Worm (Caenorhabditis elegans) whole organism, L1 larva: ENCODE results near the gene mmcm-1.

ENCODE experiments used
- C16A3.4 ChIP-seq: fragments of 150-350 bp; optimal IDR thresholded peaks from 2 replicates; lab custom pipeline; 2014; ENCODE audit warnings: missing biosample characterization, missing genetic modification characterization
- alr-1 ChIP-seq: fragments of 200-800 bp; sonication (Bioruptor generic); optimal IDR thresholded peaks from 2 replicates; lab custom pipeline; 2018; ENCODE audit warnings: borderline replicate concordance, mild to moderate bottlenecking, missing genetic modification characterization, missing compliant biosample characterization
- aly-2 ChIP-seq: fragments of 150-350 bp; optimal IDR thresholded peaks from 2 replicates; lab custom pipeline; 2014; ENCODE audit warnings: missing biosample characterization, missing genetic modification characterization
- ama-1 ChIP-seq: fragments of 150-350 bp; optimal IDR thresholded peaks from 2 replicates; lab custom pipeline; 2014
- dpl-1 ChIP-seq, 3 experiments: fragments of 150-350 bp in 2 of 3; sonication (generic microtip) in 1 of 3; optimal IDR thresholded peaks; 2 replicates each; lab custom pipeline; 2014 to 2017; ENCODE audit warnings: missing biosample characterization in 3 of 3, missing genetic modification characterization in 3 of 3, missing genetic modification reagents in 3 of 3
- dsc-1 ChIP-seq: sonication (generic microtip); optimal IDR thresholded peaks from 2 replicates; lab custom pipeline; 2016; ENCODE audit warnings: mild to moderate bottlenecking, missing genetic modification characterization, missing compliant biosample characterization
- efl-1 ChIP-seq, 4 experiments: fragments of 150-350 bp; optimal IDR thresholded peaks in 3 of 4; peaks in 1 of 4; 1 replicate in 1 of 4; 2 replicates in 3 of 4; lab custom pipeline; 2014; ENCODE audit warnings: missing biosample characterization in 2 of 4, missing genetic modification characterization in 2 of 4, missing genetic modification reagents in 2 of 4
- efl-3 ChIP-seq: fragments of 200-800 bp; sonication (Bioruptor generic); optimal IDR thresholded peaks from 2 replicates; lab custom pipeline; 2018; ENCODE audit warnings: mild to moderate bottlenecking, missing genetic modification characterization, missing compliant biosample characterization
- fkh-4 ChIP-seq: sonication (generic microtip); optimal IDR thresholded peaks from 2 replicates; lab custom pipeline; 2016; ENCODE audit warnings: missing compliant biosample characterization, missing genetic modification characterization, borderline replicate concordance
- fos-1 ChIP-seq: fragments of 150-350 bp; optimal IDR thresholded peaks from 2 replicates; lab custom pipeline; 2014; ENCODE audit warnings: missing biosample characterization, missing genetic modification characterization
- hpl-2 ChIP-seq: fragments of 150-350 bp; optimal IDR thresholded peaks from 2 replicates; lab custom pipeline; 2014; ENCODE audit warnings: missing biosample characterization, missing genetic modification reagents, missing genetic modification characterization
- isw-1 ChIP-seq: fragments of 200-800 bp; sonication (Bioruptor generic); IDR thresholded peaks from 2 replicates; pipeline ENCODE4 v1.3.6; 2022; ENCODE audit warnings: missing genetic modification characterization, missing compliant biosample characterization
- lin-15B ChIP-seq: fragments of 150-350 bp; sonication (generic microtip); optimal IDR thresholded peaks from 3 replicates; lab custom pipeline; 2014; ENCODE audit warnings: missing biosample characterization, missing genetic modification characterization
- lin-35 ChIP-seq, 2 experiments: fragments of 150-350 bp; optimal IDR thresholded peaks; 2 replicates each; lab custom pipeline; 2014; ENCODE audit warnings: missing biosample characterization in 2 of 2, missing genetic modification characterization in 2 of 2, missing genetic modification reagents in 2 of 2
- lsy-2 ChIP-seq, 2 experiments: fragments of 150-350 bp; optimal IDR thresholded peaks; 2 replicates each; lab custom pipeline; 2014; ENCODE audit warnings: missing biosample characterization in 2 of 2, missing genetic modification characterization in 2 of 2
- nhr-11 ChIP-seq: fragments of 150-350 bp; optimal IDR thresholded peaks from 2 replicates; lab custom pipeline; 2014; ENCODE audit warnings: missing biosample characterization, missing genetic modification characterization
- nhr-12 ChIP-seq: sonication (generic microtip); optimal IDR thresholded peaks from 2 replicates; lab custom pipeline; 2017; ENCODE audit warnings: missing biosample characterization, missing genetic modification characterization
- nhr-19 ChIP-seq: fragments of 200-800 bp; sonication (Bioruptor generic); conservative IDR thresholded peaks from 2 replicates; pipeline ENCODE4 v1.3.6; 2022; ENCODE audit warnings: missing genetic modification characterization, missing compliant biosample characterization
- nhr-20 ChIP-seq: sonication (generic microtip); optimal IDR thresholded peaks from 2 replicates; lab custom pipeline; 2016; ENCODE audit warnings: mild to moderate bottlenecking, missing genetic modification characterization, missing compliant biosample characterization
- nhr-237 ChIP-seq: fragments of 150-350 bp; optimal IDR thresholded peaks from 2 replicates; lab custom pipeline; 2014; ENCODE audit warnings: missing biosample characterization, missing genetic modification characterization
- nhr-28 ChIP-seq: fragments of 150-350 bp; optimal IDR thresholded peaks from 2 replicates; lab custom pipeline; 2014; ENCODE audit warnings: missing biosample characterization, missing genetic modification characterization
- nhr-47 ChIP-seq: sonication (generic microtip); optimal IDR thresholded peaks from 2 replicates; lab custom pipeline; 2016; ENCODE audit warnings: mild to moderate bottlenecking, missing genetic modification characterization, moderate library complexity, missing compliant biosample characterization
- nhr-71 ChIP-seq: sonication (generic microtip); optimal IDR thresholded peaks from 2 replicates; lab custom pipeline; 2016; ENCODE audit warnings: mild to moderate bottlenecking, missing genetic modification characterization, moderate library complexity, missing compliant biosample characterization
- nhr-77 ChIP-seq: fragments of 150-350 bp; optimal IDR thresholded peaks from 2 replicates; lab custom pipeline; 2014; ENCODE audit warnings: missing biosample characterization, missing genetic modification characterization
- nhr-84 ChIP-seq: sonication (generic microtip); optimal IDR thresholded peaks from 2 replicates; lab custom pipeline; 2017; ENCODE audit warnings: missing biosample characterization, missing genetic modification characterization
- nhr-85 ChIP-seq: sonication (generic microtip); peaks from one replicate; lab custom pipeline; 2016; ENCODE audit warnings: missing genetic modification characterization, inconsistent platforms, missing compliant biosample characterization
- nhr-90 ChIP-seq: sonication (generic microtip); optimal IDR thresholded peaks from 2 replicates; lab custom pipeline; 2016; ENCODE audit warnings: mild to moderate bottlenecking, missing genetic modification characterization, missing compliant biosample characterization; ENCODE audit not compliant: poor library complexity
- pqm-1 ChIP-seq: sonication (generic microtip); optimal IDR thresholded peaks from 3 replicates; lab custom pipeline; 2017; ENCODE audit warnings: missing biosample characterization, missing genetic modification characterization
- snu-23 ChIP-seq: sonication (generic microtip); optimal IDR thresholded peaks from 2 replicates; lab custom pipeline; 2016; ENCODE audit warnings: missing genetic modification characterization, missing compliant biosample characterization
- sup-37 ChIP-seq: fragments of 200-800 bp; sonication (Bioruptor generic); optimal IDR thresholded peaks from 2 replicates; lab custom pipeline; 2018; ENCODE audit warnings: mild to moderate bottlenecking, missing genetic modification characterization, missing compliant biosample characterization
- tlp-1 ChIP-seq: fragments of 150-350 bp; optimal IDR thresholded peaks from 2 replicates; lab custom pipeline; 2014; ENCODE audit warnings: missing biosample characterization, missing genetic modification characterization
- unc-130 ChIP-seq: fragments of 150-350 bp; optimal IDR thresholded peaks from 2 replicates; lab custom pipeline; 2017; ENCODE audit warnings: missing biosample characterization, missing genetic modification characterization, inconsistent platforms
- unc-62 ChIP-seq: fragments of 150-350 bp; optimal IDR thresholded peaks from 2 replicates; lab custom pipeline; 2014; ENCODE audit warnings: missing biosample characterization, missing genetic modification reagents, missing genetic modification characterization
- vab-15 ChIP-seq: sonication (generic microtip); optimal IDR thresholded peaks from 2 replicates; lab custom pipeline; 2017; ENCODE audit warnings: missing genotype, mild to moderate bottlenecking, missing genetic modification characterization, missing compliant biosample characterization
- xbp-1 ChIP-seq: sonication (generic microtip); optimal IDR thresholded peaks from 2 replicates; lab custom pipeline; 2016; ENCODE audit warnings: missing genetic modification characterization, missing compliant biosample characterization
- zip-4 ChIP-seq: fragments of 200-800 bp; sonication (Bioruptor generic); optimal IDR thresholded peaks from 2 replicates; lab custom pipeline; 2018; ENCODE audit warnings: mild to moderate bottlenecking, missing genetic modification characterization, moderate library complexity, missing compliant biosample characterization
- ztf-4 ChIP-seq: fragments of 150-350 bp; optimal IDR thresholded peaks from 2 replicates; lab custom pipeline; 2014; ENCODE audit warnings: missing biosample characterization, missing genetic modification characterization

mmcm-1 gene

DNA sequence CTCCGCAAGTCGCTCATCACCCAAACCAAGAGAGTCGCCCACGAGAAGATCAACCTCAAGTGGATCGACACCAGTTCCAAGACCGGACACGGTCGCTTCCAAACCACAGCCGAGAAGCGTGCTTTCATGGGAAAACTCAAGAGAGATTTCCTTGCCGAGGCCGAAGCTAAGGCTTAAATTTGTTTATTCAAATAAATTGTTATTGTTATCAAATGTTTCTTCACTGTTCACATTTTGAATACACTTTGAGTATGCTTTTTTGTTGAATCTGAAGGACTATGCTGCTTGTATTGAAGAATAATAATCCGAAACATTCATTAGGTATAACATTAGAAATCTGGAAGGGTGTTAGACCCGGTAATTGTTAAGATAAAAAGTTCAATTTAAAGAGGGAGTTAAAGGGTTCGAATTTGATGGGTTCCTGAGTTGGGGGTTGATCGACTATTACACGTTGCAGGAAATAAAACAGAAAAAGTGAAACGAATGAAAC lies 38.1 kb downstream of the mmcm-1 start:
- TF ChIP-seq alr-1 (tag; lab: Kevin White, UChicago) (no peak), nhr-20 (tag; lab: Kevin White, UChicago) (peak; percentile 2), nhr-71 (peak; percentile 22), pqm-1 (no peak), zip-4 (GFP tag; lab: Kevin White, UChicago) (no peak), nhr-19 (GFP tag; lab: Robert Waterston, UW) (peak; percentile 20; the same call in 1 of the 2 replicates), hpl-2 (GFP tag; lab: Kevin White, UChicago) (peak; percentile 44), nhr-47 (peak; percentile 6), nhr-28 (tag; lab: Kevin White, UChicago) (no peak), lsy-2 (tag; optimal IDR thresholded peaks at IDR 0.05; lab: Kevin White, UChicago) (peak in 1 of 2 experiments; percentile 67), efl-3 (GFP tag; lab: Kevin White, UChicago) (no peak), efl-1 (optimal IDR thresholded peaks at IDR 0.05; lab: Kevin White, UChicago) (peak; percentile 1 to 5), efl-1 (GFP tag; optimal IDR thresholded peaks at IDR 0.05 in 1 of 2; lab: Kevin White, UChicago) (peak in 1 of 2 experiments; percentile 86), dsc-1 (tag; lab: Kevin White, UChicago) (peak; percentile 23), aly-2 (tag; lab: Kevin White, UChicago) (peak; percentile 67), nhr-85 (tag; lab: Kevin White, UChicago) (peak; percentile 40), C16A3.4 (peak; percentile 7), nhr-11 (tag; lab: Kevin White, UChicago) (peak; percentile 25), lin-35 (GFP tag; optimal IDR thresholded peaks at IDR 0.05; lab: Kevin White, UChicago) (peak in 1 of 2 experiments; percentile 15), nhr-84 (tag; lab: Kevin White, UChicago) (no peak), snu-23 (GFP tag; lab: Kevin White, UChicago) (peak; percentile 8), nhr-90 (tag; lab: Kevin White, UChicago) (peak; percentile 17), nhr-77 (peak; percentile 35), ama-1 (lab: Kevin White, UChicago) (peak; percentile 31), fos-1 (peak; percentile 66), xbp-1 (tag; lab: Kevin White, UChicago) (peak; percentile 19), nhr-237 (tag; lab: Kevin White, UChicago) (no peak)

- TF ChIP-seq tlp-1 (tag; lab: Kevin White, UChicago) (no peak), ztf-4 (tag; lab: Kevin White, UChicago) (no peak), vab-15 (tag; lab: Kevin White, UChicago) (peak; percentile 14), sup-37 (GFP tag; lab: Kevin White, UChicago) (no peak), unc-62 (GFP tag; lab: Kevin White, UChicago) (no peak), nhr-12 (no peak), unc-130 (tag; lab: Kevin White, UChicago) (no peak), fkh-4 (no peak), aly-2 (tag; lab: Kevin White, UChicago) (no peak), ama-1 (lab: Kevin White, UChicago) (no peak), efl-1 (optimal IDR thresholded peaks at IDR 0.05; lab: Kevin White, UChicago) (no peak), efl-1 (GFP tag; optimal IDR thresholded peaks at IDR 0.05 in 1 of 2; lab: Kevin White, UChicago) (peak in 1 of 2 experiments; percentile 77), isw-1 (GFP tag; lab: Robert Waterston, UW) (no peak), alr-1 (tag; lab: Kevin White, UChicago) (peak; percentile 80), lin-15B (tag; lab: Kevin White, UChicago) (no peak), dpl-1 (GFP tag; optimal IDR thresholded peaks at IDR 0.05; lab: Kevin White, UChicago) (no peak), nhr-47 (no peak)
Measured at ce11 chrIII:3867937-3868929, 39.3 kb downstream of the mmcm-1 start.
